Worm (Caenorhabditis elegans): ENCODE data around the gene klp-4.

The klp-4 gene

ce11 chrX:3181376-3181775 is 2.9 kb upstream of the klp-4 start:
- TF ChIP-seq zip-11 (GFP tag; IDR thresholded peaks at IDR 0.05) (no peak), dmd-6 (GFP tag; IDR thresholded peaks at IDR 0.05) (no peak), vab-7 (GFP tag; IDR thresholded peaks at IDR 0.05) (no peak), F49E8.2 (tag; optimal IDR thresholded peaks at IDR 0.05; ENCODE audit: borderline replicate concordance) (no peak), lin-39 (tag; optimal IDR thresholded peaks at IDR 0.05) (no peak), lin-1 (GFP tag; IDR thresholded peaks at IDR 0.05) (no peak), skn-1 (tag; optimal IDR thresholded peaks at IDR 0.05) (no peak), set-16 (GFP tag; IDR thresholded peaks at IDR 0.05) (peak; percentile 33; the same call in 1 of the 2 replicates)

ce11 chrX:3176728-3177127 is 1.8 kb downstream of the klp-4 start:
- TF ChIP-seq unc-62 (GFP tag; optimal IDR thresholded peaks at IDR 0.05 in 1 of 2), result peak in 1 of 2 experiments; percentile 95
- TF ChIP-seq unc-62 (tag; optimal IDR thresholded peaks at IDR 0.05), result no peak
- no peak for TF ChIP-seq mdt-29 (GFP tag; IDR thresholded peaks at IDR 0.05)

DNA sequence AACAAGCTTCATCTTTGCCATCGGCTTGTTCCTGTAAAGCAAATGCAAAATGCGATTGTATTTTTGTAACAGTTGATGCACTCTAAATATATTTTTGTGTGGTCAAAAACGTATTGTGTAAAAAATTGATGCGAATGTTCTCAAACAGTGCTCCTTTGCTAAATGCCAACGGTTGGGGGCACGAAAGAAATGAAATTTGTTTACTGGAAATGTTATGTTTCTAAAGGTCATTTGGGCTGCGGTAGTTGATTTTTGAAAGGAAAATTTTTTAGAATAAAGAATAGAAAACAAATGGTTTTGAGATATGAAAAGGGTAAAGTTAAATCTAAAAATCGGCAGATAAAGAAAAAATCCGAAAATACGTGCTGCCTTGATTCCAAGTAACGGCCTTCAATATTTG is 8.0 kb downstream of the klp-4 start, which contains the start of gene C15C7.6:
Gene C15C7.6, minus strand, starts transcription at position 101 of the 400 bp plus-strand sequence.
- TF ChIP-seq ztf-11 (tag; optimal IDR thresholded peaks at IDR 0.05) (no peak), lin-1 (GFP tag; IDR thresholded peaks at IDR 0.05) (no peak), attf-4 (tag; optimal IDR thresholded peaks at IDR 0.05) (no peak), nhr-77 (tag; optimal IDR thresholded peaks at IDR 0.05) (no peak), gei-8 (GFP tag; optimal IDR thresholded peaks at IDR 0.05) (no peak), ceh-20 (GFP tag; IDR thresholded peaks at IDR 0.05) (no peak), zfp-2 (tag; optimal IDR thresholded peaks at IDR 0.05) (no peak), nhr-48 (tag; optimal IDR thresholded peaks at IDR 0.05) (no peak), spr-3 (GFP tag; optimal IDR thresholded peaks at IDR 0.05) (no peak), snpc-1.2 (GFP tag; IDR thresholded peaks at IDR 0.05) (no peak), arid-1 (GFP tag; conservative IDR thresholded peaks at IDR 0.05) (no peak), ama-1 (optimal IDR thresholded peaks at IDR 0.05) (no peak), nhr-10 (tag; optimal IDR thresholded peaks at IDR 0.05) (no peak), nhr-28 (tag; optimal IDR thresholded peaks at IDR 0.05) (no peak), Y48G9A.11 (GFP tag; IDR thresholded peaks at IDR 0.05) (no peak), mxl-3 (GFP tag; optimal IDR thresholded peaks at IDR 0.05) (no peak), zip-2 (tag; optimal IDR thresholded peaks at IDR 0.05) (no peak), unc-62 (GFP tag; optimal IDR thresholded peaks at IDR 0.05 in 1 of 2) (no peak), unc-62 (tag; optimal IDR thresholded peaks at IDR 0.05) (no peak)

DNA sequence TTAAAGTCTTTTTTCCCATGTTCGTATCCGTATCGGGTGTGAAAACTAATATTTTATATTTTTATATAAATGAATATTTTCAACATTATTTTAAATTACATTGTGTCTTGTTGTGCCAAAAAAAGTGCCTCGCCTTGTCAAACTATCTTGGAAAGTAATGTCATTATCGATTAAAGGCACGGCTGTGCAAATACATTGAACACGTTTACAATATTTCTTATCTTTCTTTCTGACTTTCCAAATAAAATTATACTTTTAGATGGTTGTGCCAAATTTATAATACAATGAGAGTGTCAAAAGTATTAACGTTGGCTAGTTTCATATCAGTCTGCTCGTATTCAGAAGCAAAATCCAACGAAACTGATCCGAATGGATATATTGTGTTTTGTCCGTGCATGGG is 12.9 kb downstream of the klp-4 start, which contains the start of gene pfut-1:
Gene pfut-1, plus strand, starts transcription at position 258 of the 400 bp plus-strand sequence.
- TF ChIP-seq lin-38 (GFP tag; IDR thresholded peaks at IDR 0.05) (no peak), daf-16 (GFP tag; optimal IDR thresholded peaks at IDR 0.05) (no peak), daf-16 (tag; optimal IDR thresholded peaks at IDR 0.05) (peak; percentile 61), unc-130 (GFP tag; optimal IDR thresholded peaks at IDR 0.05) (no peak), pqm-1 (tag; optimal IDR thresholded peaks at IDR 0.05) (peak; percentile 19), Y105C5A.15 (GFP tag; IDR thresholded peaks at IDR 0.05) (no peak), attf-4 (tag; optimal IDR thresholded peaks at IDR 0.05) (no peak), ZK337.2 (GFP tag; IDR thresholded peaks at IDR 0.05) (no peak), T20F7.1 (GFP tag; optimal IDR thresholded peaks at IDR 0.05) (peak; percentile 22), nhr-28 (tag; optimal IDR thresholded peaks at IDR 0.05) (peak; percentile 28), madf-9 (GFP tag; conservative IDR thresholded peaks at IDR 0.05) (no peak)

All from whole organism, L4 larva.